Fruit fly (Drosophila melanogaster): ENCODE measurements around the gene bnk.

The bnk gene

DNA sequence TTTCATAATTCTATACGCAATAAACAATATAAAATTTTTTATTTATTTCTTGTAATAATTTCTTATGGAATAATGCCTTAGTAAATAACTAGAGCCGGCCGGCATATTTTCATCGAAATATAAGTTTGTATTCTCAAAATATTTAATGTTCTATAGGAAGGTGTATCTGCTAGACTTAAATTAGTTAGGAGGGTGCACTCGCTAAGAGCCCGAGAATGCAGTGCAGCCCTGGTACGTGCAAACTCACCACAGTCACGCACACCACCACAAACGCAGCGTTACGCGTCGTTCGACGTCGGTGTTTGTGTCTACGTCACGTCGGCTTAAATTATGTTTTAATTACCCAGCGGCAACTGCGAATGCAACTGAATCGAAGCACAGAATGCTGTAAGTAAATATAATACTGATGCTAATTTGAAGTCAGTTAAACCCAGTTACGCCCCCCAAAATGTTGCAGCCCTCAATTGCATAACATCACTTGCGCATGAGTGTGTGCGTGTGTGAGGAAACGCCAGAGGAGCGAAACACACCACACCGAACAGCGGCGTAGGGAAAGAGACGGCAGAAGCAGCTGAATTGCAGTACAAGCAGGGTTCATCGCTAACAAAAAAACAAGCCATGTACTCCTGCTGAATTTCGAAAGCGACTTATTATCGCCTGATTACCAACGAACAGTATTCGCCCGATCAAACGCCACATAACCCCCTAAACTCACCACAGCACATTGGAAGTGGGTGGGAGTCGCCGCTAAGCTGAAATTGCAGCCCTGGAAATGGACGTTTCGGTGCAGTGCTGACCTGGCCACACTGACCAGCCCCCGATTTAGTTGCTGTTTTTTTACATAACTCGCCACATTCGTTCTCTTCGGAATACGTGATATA lies 27.5 kb downstream of the bnk start, which contains the start of gene CG12054:
CG12054 (plus strand) TSS at position 247 of the 881 bp plus-strand sequence.
- TF ChIP-seq CG8478 (optimal IDR thresholded peaks at IDR 0.05) (no peak), CTCF (optimal IDR thresholded peaks at IDR 0.05) (peak; percentile 55 to 58)

DNA sequence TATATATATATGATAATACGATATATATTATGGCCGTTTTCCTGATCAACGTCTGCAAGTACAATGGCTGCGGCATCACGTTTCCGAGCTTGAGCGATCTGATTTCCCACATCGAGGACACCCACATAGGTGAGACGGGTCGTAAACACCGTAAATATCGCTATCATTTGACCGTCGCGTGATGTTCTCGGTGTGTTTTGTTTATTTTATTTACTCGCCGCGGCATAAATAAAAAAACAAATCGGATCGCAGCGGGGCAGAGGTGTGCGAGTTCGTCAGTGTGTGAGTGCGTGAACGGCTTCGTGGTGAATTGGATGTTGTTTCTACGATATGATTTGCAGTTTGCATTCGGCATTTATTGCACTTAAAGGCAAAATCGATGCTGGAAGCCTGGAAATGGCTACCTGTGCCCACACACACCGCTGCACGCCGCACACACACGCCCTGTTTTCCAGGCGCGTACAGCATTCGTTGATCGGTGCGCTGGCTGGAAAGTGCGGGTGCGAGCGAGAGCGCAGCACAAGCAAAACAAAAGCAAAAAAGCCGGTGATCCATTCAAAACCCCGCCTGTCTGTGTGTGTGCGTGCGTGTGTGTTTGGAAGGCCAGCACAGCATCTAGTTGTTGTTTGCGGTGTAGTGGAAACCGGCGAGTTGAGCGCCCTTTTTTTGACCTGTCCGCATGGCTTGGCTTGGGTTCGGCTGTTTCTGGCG lies 28.3 kb downstream of the bnk start:
- TF ChIP-seq CG8478 (optimal IDR thresholded peaks at IDR 0.05) (no peak), CTCF (optimal IDR thresholded peaks at IDR 0.05) (no peak)

- TF ChIP-seq CTCF (optimal IDR thresholded peaks at IDR 0.05): no peak
- no peak for TF ChIP-seq CG8478 (optimal IDR thresholded peaks at IDR 0.05)
Measured at dm6 chr3R:31222125-31222889, 29.1 kb downstream of the bnk start.

DNA sequence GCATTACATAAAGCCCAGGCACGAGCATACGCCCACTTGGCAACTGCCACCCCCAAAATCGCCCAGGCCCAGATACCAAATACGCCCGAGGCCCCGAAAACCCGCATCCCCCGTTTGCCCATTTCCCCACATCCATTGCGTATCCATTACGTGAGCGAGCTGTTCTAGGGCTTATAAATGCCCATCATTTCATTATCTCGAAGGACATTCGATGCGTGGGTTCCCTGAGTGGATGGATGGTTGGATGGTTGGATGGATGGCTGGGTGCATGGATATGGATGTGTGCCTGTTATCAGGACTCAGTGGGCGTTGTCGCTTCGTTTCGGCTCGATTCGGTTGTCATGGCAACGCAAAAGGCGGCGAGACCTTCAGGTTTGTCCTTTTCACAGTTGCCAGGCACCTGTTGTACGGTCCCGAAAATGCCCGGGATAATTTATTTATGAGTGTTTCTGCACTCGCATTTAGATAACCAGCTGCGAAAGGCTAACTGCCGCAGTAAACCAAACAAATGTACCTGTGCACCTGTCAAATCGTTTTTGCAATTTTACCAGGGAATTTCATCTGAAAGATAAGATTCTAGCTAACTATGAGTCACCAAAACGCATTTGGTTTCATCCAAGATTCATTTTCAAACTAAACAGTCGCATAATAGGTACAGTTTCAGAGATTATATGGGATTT lies 29.9 kb downstream of the bnk start:
- TF ChIP-seq CTCF (optimal IDR thresholded peaks at IDR 0.05) (no peak), CG8478 (optimal IDR thresholded peaks at IDR 0.05) (no peak)

dm6 chr3R:31223971-31224860 lies 31.1 kb downstream of the bnk start:
- no peak for TF ChIP-seq CTCF (optimal IDR thresholded peaks at IDR 0.05)
- TF ChIP-seq CG8478 (optimal IDR thresholded peaks at IDR 0.05): no peak

dm6 chr3R:31225043-31225681 lies 32.0 kb downstream of the bnk start:
- TF ChIP-seq CG8478 (optimal IDR thresholded peaks at IDR 0.05): no peak
- no peak for TF ChIP-seq CTCF (optimal IDR thresholded peaks at IDR 0.05)

DNA sequence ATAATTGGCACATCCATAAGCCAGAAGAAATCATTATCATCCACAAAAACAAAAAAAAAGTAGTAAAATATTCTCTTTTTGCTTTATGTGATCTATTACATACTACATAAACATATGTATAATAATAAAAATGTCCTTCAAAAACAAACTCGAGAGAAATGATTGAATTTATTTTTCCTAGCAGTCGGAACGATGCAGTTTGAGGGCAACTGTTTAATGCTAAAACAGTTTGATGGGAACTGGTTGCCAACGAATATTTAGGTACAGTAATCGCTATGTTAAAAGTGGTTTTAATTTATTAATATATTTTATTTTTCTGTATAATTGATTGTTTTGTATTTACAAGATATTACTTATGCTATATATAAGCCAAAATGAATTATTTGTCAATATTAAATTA lies 38.0 kb downstream of the bnk start:
- TF ChIP-seq CTCF (optimal IDR thresholded peaks at IDR 0.05) (peak in 1 of 2 experiments; percentile 9), CG8478 (optimal IDR thresholded peaks at IDR 0.05) (no peak)

DNA sequence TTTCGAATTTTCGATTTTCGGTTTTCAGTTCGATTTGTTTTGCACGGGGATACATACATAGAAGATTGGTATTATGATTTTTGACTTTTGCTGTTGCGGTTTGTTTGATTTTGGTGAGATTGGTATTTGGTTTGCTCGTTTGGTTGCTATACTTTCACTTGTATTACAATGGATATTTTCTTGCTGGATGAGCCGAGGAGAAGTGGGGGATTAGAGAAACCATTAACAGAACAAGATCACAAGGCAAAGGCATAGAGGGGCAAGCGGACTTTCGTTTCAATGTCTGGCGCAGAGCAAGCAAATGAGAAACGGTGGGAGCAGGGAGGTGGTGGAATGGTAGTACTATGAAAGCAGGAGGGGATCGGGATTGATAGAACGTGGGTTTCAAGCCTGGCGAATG lies 39.1 kb downstream of the bnk start, which contains the start of gene CG15563:
CG15563 (minus strand) TSS at position 101 of the 400 bp plus-strand sequence.
- TF ChIP-seq CTCF (optimal IDR thresholded peaks at IDR 0.05) (no peak), CG8478 (optimal IDR thresholded peaks at IDR 0.05) (no peak)

DNA sequence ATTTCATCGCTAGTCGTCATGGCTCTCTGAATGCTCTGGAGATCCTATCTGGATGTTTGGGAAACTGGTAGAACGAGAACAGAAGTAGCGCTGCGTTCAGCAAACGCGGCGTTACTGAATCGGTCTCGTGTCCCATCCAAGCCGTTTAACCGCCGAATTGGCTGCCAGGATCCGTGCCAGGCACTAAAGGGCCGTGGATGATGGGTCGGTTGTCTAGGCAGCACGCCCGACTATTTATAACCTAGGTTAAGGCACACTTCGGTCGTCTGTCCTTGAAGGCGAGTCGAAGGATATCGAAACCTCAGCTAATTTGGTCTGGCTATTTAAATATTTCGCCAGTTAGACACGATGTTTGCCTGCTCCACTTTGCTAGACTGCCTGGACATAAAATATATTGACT lies 42.1 kb downstream of the bnk start, which contains the start of gene CG15564:
CG15564 (minus strand) TSS at position 101 of the 400 bp plus-strand sequence.
- TF ChIP-seq CTCF (optimal IDR thresholded peaks at IDR 0.05) (no peak), CG8478 (optimal IDR thresholded peaks at IDR 0.05) (no peak)

DNA sequence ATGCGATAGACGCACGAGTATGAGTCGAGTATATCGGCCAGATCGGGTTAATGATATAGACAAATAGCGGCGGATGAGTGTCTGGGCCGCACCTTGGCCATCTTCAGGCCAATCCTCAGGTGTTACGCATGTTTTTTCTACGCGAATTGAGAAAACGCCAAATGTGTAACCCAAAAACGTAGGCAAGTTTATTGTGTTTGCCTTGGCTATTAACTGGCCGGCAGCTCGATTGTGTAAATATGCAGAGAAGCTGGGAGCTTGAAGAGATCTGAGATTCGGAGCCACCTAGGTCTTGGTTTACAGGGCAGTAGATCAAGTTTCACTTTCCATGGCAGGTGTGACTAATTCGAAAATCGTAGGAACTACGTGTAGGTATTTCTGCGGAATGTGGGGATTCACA lies 46.9 kb downstream of the bnk start:
- TF ChIP-seq CG8478 (optimal IDR thresholded peaks at IDR 0.05) (no peak), CTCF (optimal IDR thresholded peaks at IDR 0.05) (no peak)

DNA sequence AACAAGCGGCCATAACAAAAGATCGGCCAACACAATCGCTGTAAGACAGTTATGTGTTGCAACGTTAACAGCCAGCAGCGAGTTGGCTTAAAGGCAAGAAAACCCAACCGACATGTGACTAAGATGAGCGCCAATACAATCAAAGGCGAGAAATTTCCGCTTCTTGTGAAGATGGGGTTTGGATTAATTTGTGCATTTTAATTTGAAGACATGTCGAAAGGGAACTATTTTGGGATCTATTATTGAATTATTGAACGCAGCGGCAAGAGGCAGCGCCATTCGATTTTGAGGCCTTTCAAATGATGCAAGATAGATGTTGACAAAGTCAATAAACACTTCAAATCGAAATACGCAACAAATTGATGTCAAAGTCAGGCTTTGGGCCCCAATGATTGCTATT lies 47.9 kb downstream of the bnk start:
- no peak for TF ChIP-seq CTCF (optimal IDR thresholded peaks at IDR 0.05)
- TF ChIP-seq CG8478 (optimal IDR thresholded peaks at IDR 0.05): no peak

- TF ChIP-seq CTCF (optimal IDR thresholded peaks at IDR 0.05) (no peak), CG8478 (optimal IDR thresholded peaks at IDR 0.05) (no peak)
Measured at dm6 chr3R:31243079-31243668, 50.0 kb downstream of the bnk start.
